In the genomic region with DNA sequence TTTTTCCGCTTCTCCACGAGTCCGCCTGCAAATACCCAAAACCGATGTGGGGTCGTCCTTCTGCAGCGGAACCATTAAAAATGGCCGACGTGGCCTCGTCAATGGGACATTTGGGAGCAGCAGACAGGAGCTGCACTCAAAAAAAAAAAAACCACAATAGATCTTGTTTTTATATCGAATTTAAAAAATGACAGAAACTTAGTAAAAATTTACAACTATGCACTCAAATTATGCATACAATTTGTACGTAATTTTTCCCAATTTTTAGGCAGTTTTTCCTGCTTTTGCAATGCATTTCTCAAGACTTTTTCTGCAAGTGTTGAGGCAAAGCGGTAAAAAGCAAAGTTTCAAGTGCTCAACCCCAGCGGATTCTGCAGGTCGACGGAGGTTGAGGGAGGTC, we compare ENCODE assay signal across 2 fruit fly cellular contexts.
A peak's percentile ranks its signal among the peaks of the same experiment; 100 is the strongest.
TF ChIP-seq lines count a peak whose summit lies in the region.

No protein-coding gene starts in this region.

TF ChIP-seq in whole organism, embryonic, 481 proteins besides CTCF, POLR2A, EP300 and RAD21 (continued from another document and continues in another):
- TF ChIP-seq slbo (GFP tag; IDR thresholded peaks at IDR 0.05; lab: Robert Waterston, UW) = no peak
- no peak for TF ChIP-seq CG11093 (GFP tag; IDR thresholded peaks at IDR 0.05; lab: Robert Waterston, UW)
- no peak for TF ChIP-seq cg (GFP tag; optimal IDR thresholded peaks at IDR 0.05; lab: Kevin White, UChicago)
- no peak for TF ChIP-seq BtbVII (GFP tag; optimal IDR thresholded peaks at IDR 0.05; lab: Kevin White, UChicago)
- TF ChIP-seq chm (GFP tag; IDR thresholded peaks at IDR 0.05; lab: Robert Waterston, UW) = no peak
- TF ChIP-seq Ets65A (GFP tag; lab: Kevin White, UChicago) = peak; percentile 16
- TF ChIP-seq dimm (GFP tag; IDR thresholded peaks at IDR 0.05; lab: Robert Waterston, UW) = no peak
- peak; percentile 22 for TF ChIP-seq CG11504 (tag; optimal IDR thresholded peaks at IDR 0.05; lab: Kevin White, UChicago)
- TF ChIP-seq CG6654 (GFP tag; optimal IDR thresholded peaks at IDR 0.05; lab: Kevin White, UChicago) = no peak
- no peak for TF ChIP-seq YL-1 (GFP tag; optimal IDR thresholded peaks at IDR 0.05; lab: Kevin White, UChicago)
- TF ChIP-seq gem (tag; optimal IDR thresholded peaks at IDR 0.05; lab: Kevin White, UChicago) = peak; percentile 24
- no peak for TF ChIP-seq Stat92E (GFP tag; optimal IDR thresholded peaks at IDR 0.05; lab: Kevin White, UChicago)
- no peak for TF ChIP-seq CG12104 (GFP tag; optimal IDR thresholded peaks at IDR 0.05; lab: Kevin White, UChicago)
- TF ChIP-seq prd (optimal IDR thresholded peaks at IDR 0.05; lab: Kevin White, UChicago) = no peak
- TF ChIP-seq prd (GFP tag; IDR thresholded peaks at IDR 0.05; lab: Robert Waterston, UW) = 0 out of 3 replicates have a peak, but pooled peaks have one; percentile 15
- TF ChIP-seq MESR4 (GFP tag; optimal IDR thresholded peaks at IDR 0.05; lab: Kevin White, UChicago) = no peak
- no peak for TF ChIP-seq CG8359 (GFP tag; optimal IDR thresholded peaks at IDR 0.05; lab: Kevin White, UChicago; ENCODE audit: borderline replicate concordance)
- no peak for TF ChIP-seq Taf1 (GFP tag; IDR thresholded peaks at IDR 0.05; lab: Robert Waterston, UW)
- TF ChIP-seq Blimp-1 (GFP tag; optimal IDR thresholded peaks at IDR 0.05; lab: Kevin White, UChicago) = peak; percentile 1
- no peak for TF ChIP-seq HLH3B (GFP tag; IDR thresholded peaks at IDR 0.05; lab: Robert Waterston, UW)
- no peak for TF ChIP-seq sens-2 (GFP tag; IDR thresholded peaks at IDR 0.05; lab: Robert Waterston, UW)
- no peak for TF ChIP-seq Side (GFP tag; optimal IDR thresholded peaks at IDR 0.05; lab: Kevin White, UChicago)
- TF ChIP-seq dan (GFP tag; IDR thresholded peaks at IDR 0.05; lab: Robert Waterston, UW) = no peak
- no peak for TF ChIP-seq CG10267 (tag; optimal IDR thresholded peaks at IDR 0.05; lab: Kevin White, UChicago)
- no peak for TF ChIP-seq CG18764 (GFP tag; optimal IDR thresholded peaks at IDR 0.05; lab: Kevin White, UChicago)
- TF ChIP-seq CG9215 (GFP tag; IDR thresholded peaks at IDR 0.05; lab: Robert Waterston, UW) = no peak
- no peak for TF ChIP-seq org-1 (GFP tag; optimal IDR thresholded peaks at IDR 0.05; lab: Kevin White, UChicago)
- no peak for TF ChIP-seq Sin3A (optimal IDR thresholded peaks at IDR 0.05; lab: Kevin White, UChicago)
- no peak for TF ChIP-seq NC2α (GFP tag; optimal IDR thresholded peaks at IDR 0.05; lab: Kevin White, UChicago)
- TF ChIP-seq so (GFP tag; IDR thresholded peaks at IDR 0.05; lab: Robert Waterston, UW) = no peak
- TF ChIP-seq az2 (GFP tag; optimal IDR thresholded peaks at IDR 0.05; lab: Kevin White, UChicago) = no peak
- no peak for TF ChIP-seq CG4328 (GFP tag; optimal IDR thresholded peaks at IDR 0.05; lab: Kevin White, UChicago)
- TF ChIP-seq vvl (GFP tag; IDR thresholded peaks at IDR 0.05; lab: Robert Waterston, UW) = no peak
- peak; percentile 16 for TF ChIP-seq lab (GFP tag; optimal IDR thresholded peaks at IDR 0.05; lab: Kevin White, UChicago)
- TF ChIP-seq CG14965 (GFP tag; optimal IDR thresholded peaks at IDR 0.05; lab: Kevin White, UChicago; ENCODE audit: borderline replicate concordance) = no peak
- TF ChIP-seq esg (GFP tag; conservative IDR thresholded peaks at IDR 0.05; lab: Robert Waterston, UW) = no peak
- TF ChIP-seq hth (optimal IDR thresholded peaks at IDR 0.05; lab: Kevin White, UChicago) = no peak
- no peak for TF ChIP-seq CG34422 (GFP tag; IDR thresholded peaks at IDR 0.05; lab: Robert Waterston, UW)
- no peak for TF ChIP-seq gce (GFP tag; IDR thresholded peaks at IDR 0.05; lab: Robert Waterston, UW)
- no peak for TF ChIP-seq pfk (GFP tag; optimal IDR thresholded peaks at IDR 0.05; lab: Kevin White, UChicago)
- no peak for TF ChIP-seq Fer3 (tag; optimal IDR thresholded peaks at IDR 0.05; lab: Kevin White, UChicago)
- no peak for TF ChIP-seq CG12769 (tag; optimal IDR thresholded peaks at IDR 0.05; lab: Kevin White, UChicago)
- TF ChIP-seq CG7839 (tag; optimal IDR thresholded peaks at IDR 0.05; lab: Kevin White, UChicago) = peak; percentile 11
- TF ChIP-seq CG15696 (tag; optimal IDR thresholded peaks at IDR 0.05; lab: Kevin White, UChicago) = no peak
- no peak for TF ChIP-seq Ravus (GFP tag; IDR thresholded peaks at IDR 0.05; lab: Robert Waterston, UW)
- TF ChIP-seq wor (GFP tag; IDR thresholded peaks at IDR 0.05; lab: Robert Waterston, UW) = no peak
- TF ChIP-seq CG6689 (GFP tag; IDR thresholded peaks at IDR 0.05; lab: Robert Waterston, UW) = 0 out of 2 replicates have a peak, but pooled peaks have one; percentile 9
- TF ChIP-seq CG30431 (GFP tag; optimal IDR thresholded peaks at IDR 0.05; lab: Kevin White, UChicago) = no peak
- no peak for TF ChIP-seq CG12155 (GFP tag; optimal IDR thresholded peaks at IDR 0.05; lab: Kevin White, UChicago)
- no peak for TF ChIP-seq Dp (GFP tag; optimal IDR thresholded peaks at IDR 0.05; lab: Kevin White, UChicago)
- TF ChIP-seq Doc2 (GFP tag; IDR thresholded peaks at IDR 0.05; lab: Robert Waterston, UW) = no peak
- no peak for TF ChIP-seq GATAe (GFP tag; conservative IDR thresholded peaks at IDR 0.05; lab: Robert Waterston, UW)
- no peak for TF ChIP-seq CG13296 (GFP tag; optimal IDR thresholded peaks at IDR 0.05; lab: Kevin White, UChicago)
- no peak for TF ChIP-seq trh (GFP tag; optimal IDR thresholded peaks at IDR 0.05; lab: Kevin White, UChicago)
- TF ChIP-seq cwo (GFP tag; optimal IDR thresholded peaks at IDR 0.05; lab: Kevin White, UChicago) = no peak
- no peak for TF ChIP-seq Myb (GFP tag; optimal IDR thresholded peaks at IDR 0.05; lab: Kevin White, UChicago)
- TF ChIP-seq Gug (GFP tag; IDR thresholded peaks at IDR 0.05; lab: Robert Waterston, UW) = no peak
- TF ChIP-seq Rfx (GFP tag; IDR thresholded peaks at IDR 0.05; lab: Robert Waterston, UW) = no peak
- TF ChIP-seq HLH4C (GFP tag; IDR thresholded peaks at IDR 0.05; lab: Robert Waterston, UW; ENCODE audit: partially characterized antibody) = no peak
- no peak for TF ChIP-seq bab2 (GFP tag; optimal IDR thresholded peaks at IDR 0.05; lab: Kevin White, UChicago)
- TF ChIP-seq peb (GFP tag; IDR thresholded peaks at IDR 0.05; lab: Robert Waterston, UW) = no peak
- no peak for TF ChIP-seq luna (GFP tag; optimal IDR thresholded peaks at IDR 0.05; lab: Kevin White, UChicago)
- no peak for TF ChIP-seq ssp (GFP tag; IDR thresholded peaks at IDR 0.05; lab: Robert Waterston, UW)
- no peak for TF ChIP-seq dysf (GFP tag; IDR thresholded peaks at IDR 0.05; lab: Robert Waterston, UW)
- TF ChIP-seq dmrt99B (tag; optimal IDR thresholded peaks at IDR 0.05; lab: Kevin White, UChicago) = peak; percentile 13
- no peak for TF ChIP-seq scrt (GFP tag; optimal IDR thresholded peaks at IDR 0.05; lab: Kevin White, UChicago)
- no peak for TF ChIP-seq H15 (GFP tag; IDR thresholded peaks at IDR 0.05; lab: Robert Waterston, UW)
- TF ChIP-seq mirr (GFP tag; optimal IDR thresholded peaks at IDR 0.05; lab: Kevin White, UChicago) = no peak

TF ChIP-seq in whole organism, prepupa, 60 proteins besides CTCF, POLR2A, EP300 and RAD21 (continued from another document):
- no peak for TF ChIP-seq CG1621 (tag; optimal IDR thresholded peaks at IDR 0.05; lab: Kevin White, UChicago)
- TF ChIP-seq CG32006 (GFP tag; optimal IDR thresholded peaks at IDR 0.05; lab: Kevin White, UChicago) = no peak
- peak; percentile 24 for TF ChIP-seq CG10669 (GFP tag; optimal IDR thresholded peaks at IDR 0.05; lab: Kevin White, UChicago)
- TF ChIP-seq vri (GFP tag; optimal IDR thresholded peaks at IDR 0.05; lab: Kevin White, UChicago) = no peak
- no peak for TF ChIP-seq CG4318 (GFP tag; optimal IDR thresholded peaks at IDR 0.05; lab: Kevin White, UChicago)
- no peak for TF ChIP-seq CG7368 (GFP tag; optimal IDR thresholded peaks at IDR 0.05; lab: Kevin White, UChicago)
- no peak for TF ChIP-seq Ets21C (GFP tag; optimal IDR thresholded peaks at IDR 0.05; lab: Kevin White, UChicago)
- TF ChIP-seq Sox15 (GFP tag; optimal IDR thresholded peaks at IDR 0.05; lab: Kevin White, UChicago) = no peak
- TF ChIP-seq CG6276 (GFP tag; optimal IDR thresholded peaks at IDR 0.05; lab: Kevin White, UChicago) = no peak
- no peak for TF ChIP-seq CG15336 (GFP tag; IDR thresholded peaks at IDR 0.05; lab: Robert Waterston, UW)
- no peak for TF ChIP-seq Eip93F (GFP tag; optimal IDR thresholded peaks at IDR 0.05; lab: Kevin White, UChicago)
- TF ChIP-seq pdm3 (GFP tag; optimal IDR thresholded peaks at IDR 0.05; lab: Kevin White, UChicago) = peak; percentile 22
- peak in 1 of 2 experiments; percentile 3 for TF ChIP-seq ss (GFP tag; optimal IDR thresholded peaks at IDR 0.05; lab: Kevin White, UChicago)
- no peak for TF ChIP-seq CG16779 (tag; optimal IDR thresholded peaks at IDR 0.05; lab: Kevin White, UChicago)
- TF ChIP-seq cyc (GFP tag; optimal IDR thresholded peaks at IDR 0.05; lab: Kevin White, UChicago) = peak; percentile 21
- TF ChIP-seq Sox14 (GFP tag; optimal IDR thresholded peaks at IDR 0.05; lab: Kevin White, UChicago) = no peak
- TF ChIP-seq dac (GFP tag; optimal IDR thresholded peaks at IDR 0.05; lab: Kevin White, UChicago) = no peak
- no peak for TF ChIP-seq dsx (GFP tag; optimal IDR thresholded peaks at IDR 0.05; lab: Kevin White, UChicago; ENCODE audit: poor library complexity, severe bottlenecking)
- peak; percentile 37 for TF ChIP-seq CG31627 (GFP tag; optimal IDR thresholded peaks at IDR 0.05; lab: Kevin White, UChicago)
- no peak for TF ChIP-seq fd85E (GFP tag; optimal IDR thresholded peaks at IDR 0.05; lab: Kevin White, UChicago)
- TF ChIP-seq CG11762 (GFP tag; optimal IDR thresholded peaks at IDR 0.05; lab: Kevin White, UChicago; ENCODE audit: insufficient read depth) = no peak
- no peak for TF ChIP-seq eg (GFP tag; IDR thresholded peaks at IDR 0.05; lab: Robert Waterston, UW)
- TF ChIP-seq svp (GFP tag; lab: Kevin White, UChicago) = peak; percentile 60
- TF ChIP-seq CG11294 (GFP tag; IDR thresholded peaks at IDR 0.05; lab: Robert Waterston, UW) = no peak
- TF ChIP-seq Sox102F (GFP tag; optimal IDR thresholded peaks at IDR 0.05; lab: Kevin White, UChicago) = peak; percentile 4
- no peak for TF ChIP-seq acj6 (GFP tag; optimal IDR thresholded peaks at IDR 0.05; lab: Kevin White, UChicago)
- no peak for TF ChIP-seq CG8632 (GFP tag; optimal IDR thresholded peaks at IDR 0.05; lab: Kevin White, UChicago)
- peak; percentile 23 for TF ChIP-seq OdsH (GFP tag; optimal IDR thresholded peaks at IDR 0.05; lab: Kevin White, UChicago)
- no peak for TF ChIP-seq achi (GFP tag; optimal IDR thresholded peaks at IDR 0.05; lab: Kevin White, UChicago)
- peak; percentile 41 for TF ChIP-seq Smox (GFP tag; optimal IDR thresholded peaks at IDR 0.05; lab: Kevin White, UChicago)
- peak; percentile 46 for TF ChIP-seq esn (GFP tag; optimal IDR thresholded peaks at IDR 0.05; lab: Kevin White, UChicago)
- TF ChIP-seq Gug (GFP tag; IDR thresholded peaks at IDR 0.05; lab: Robert Waterston, UW) = no peak
- no peak for TF ChIP-seq net (GFP tag; optimal IDR thresholded peaks at IDR 0.05; lab: Kevin White, UChicago)
- TF ChIP-seq CG8319 (GFP tag; optimal IDR thresholded peaks at IDR 0.05; lab: Kevin White, UChicago) = no peak
- no peak for TF ChIP-seq CG10631 (GFP tag; optimal IDR thresholded peaks at IDR 0.05; lab: Kevin White, UChicago)
- no peak for TF ChIP-seq CG6854 (GFP tag; optimal IDR thresholded peaks at IDR 0.05; lab: Kevin White, UChicago)
